Worm (Caenorhabditis elegans): ENCODE data around the gene F28B4.4.
A peak's percentile ranks its signal among the peaks of the same experiment; 100 is the strongest.

ce11 chrX:3159542-3159941, 49.9 kb downstream of the F28B4.4 start, which contains the start of gene gcc-1:
- TF ChIP-seq sma-3 (GFP tag; optimal IDR thresholded peaks at IDR 0.05) (peak; percentile 33), unc-62 (GFP tag; optimal IDR thresholded peaks at IDR 0.05) (no peak), ama-1 (optimal IDR thresholded peaks at IDR 0.05) (no peak), snpc-4 (tag; optimal IDR thresholded peaks at IDR 0.05) (no peak), ztf-11 (tag; optimal IDR thresholded peaks at IDR 0.05) (no peak), ztf-1 (GFP tag; conservative IDR thresholded peaks at IDR 0.05) (no peak), ceh-16 (tag; optimal IDR thresholded peaks at IDR 0.05) (no peak), elt-3 (tag; optimal IDR thresholded peaks at IDR 0.05) (no peak), nhr-237 (tag; optimal IDR thresholded peaks at IDR 0.05) (no peak), gmeb-1 (tag; optimal IDR thresholded peaks at IDR 0.05) (no peak), ZK546.5 (tag; optimal IDR thresholded peaks at IDR 0.05) (no peak), unc-39 (tag; optimal IDR thresholded peaks at IDR 0.05) (no peak)

Measured in whole organism, L2 larva.